Worm (Caenorhabditis elegans) whole organism, L4 larva: ENCODE data around the gene tab-1.
A peak's percentile ranks its signal among the peaks of the same experiment; 100 is the strongest.

ENCODE experiments used
- D1046.2 ChIP-seq: fragments of 200-800 bp; sonication (Bioruptor generic); IDR thresholded peaks from 2 replicates; pipeline ENCODE4 v1.3.6; 2022; ENCODE audit warnings: missing genetic modification characterization, missing compliant biosample characterization
- F10B5.3 ChIP-seq: sonication (generic microtip); optimal IDR thresholded peaks from 2 replicates; lab custom pipeline; 2016; ENCODE audit warnings: mild to moderate bottlenecking, missing genetic modification characterization, missing compliant biosample characterization
- F37D6.2 ChIP-seq: sonication (generic microtip); optimal IDR thresholded peaks from 2 replicates; lab custom pipeline; 2016; ENCODE audit warnings: mild to moderate bottlenecking, missing genetic modification characterization, missing compliant biosample characterization
- F49E8.2 ChIP-seq: sonication (generic microtip); optimal IDR thresholded peaks from 2 replicates; lab custom pipeline; 2016; ENCODE audit warnings: missing compliant biosample characterization, mild to moderate bottlenecking, missing genetic modification characterization, borderline replicate concordance
- R02D3.7 ChIP-seq: fragments of 150-350 bp; sonication (generic microtip); optimal IDR thresholded peaks from 3 replicates; lab custom pipeline; 2014; ENCODE audit warnings: missing biosample characterization, missing genetic modification characterization
- T26A8.4 ChIP-seq: fragments of 200-800 bp; sonication (Bioruptor generic); IDR thresholded peaks from 2 replicates; pipeline ENCODE4 v1.3.6; 2022; ENCODE audit warnings: missing genetic modification characterization, missing compliant biosample characterization
- ZK337.2 ChIP-seq: fragments of 200-800 bp; sonication (Bioruptor generic); IDR thresholded peaks from 2 replicates; pipeline ENCODE4 v1.3.6; 2022; ENCODE audit warnings: missing genetic modification reagents, missing genetic modification characterization, missing compliant biosample characterization
- ceh-20 ChIP-seq: fragments of 200-800 bp; sonication (Bioruptor generic); IDR thresholded peaks from 2 replicates; pipeline ENCODE4 v1.3.6; 2022; ENCODE audit warnings: missing genetic modification reagents, missing genetic modification characterization, missing compliant biosample characterization
- ceh-28 ChIP-seq: fragments of 150-350 bp; optimal IDR thresholded peaks from 2 replicates; lab custom pipeline; 2014; ENCODE audit warnings: missing biosample characterization, missing genetic modification reagents, missing genetic modification characterization
- ceh-82 ChIP-seq: sonication (generic microtip); optimal IDR thresholded peaks from 2 replicates; lab custom pipeline; 2017; ENCODE audit warnings: missing biosample characterization, missing genetic modification characterization
- ces-1 ChIP-seq: fragments of 150-350 bp; sonication (generic microtip); optimal IDR thresholded peaks from 4 replicates; lab custom pipeline; 2014; ENCODE audit warnings: missing biosample characterization, missing genetic modification reagents, missing genetic modification characterization
- cey-2 ChIP-seq: sonication (generic microtip); optimal IDR thresholded peaks from 3 replicates; lab custom pipeline; 2017; ENCODE audit warnings: missing genetic modification characterization, mild to moderate bottlenecking, missing compliant biosample characterization, antibody characterized with exemption, borderline replicate concordance; ENCODE audit not compliant: insufficient read depth
- ctbp-1 ChIP-seq: fragments of 200-800 bp; sonication (Bioruptor generic); IDR thresholded peaks from 2 replicates; pipeline ENCODE4 v1.3.6; 2022; ENCODE audit warnings: missing genetic modification reagents, missing genetic modification characterization, missing compliant biosample characterization
- daf-16 ChIP-seq, 3 experiments: sonication (generic microtip); optimal IDR thresholded peaks; 2 replicates each; lab custom pipeline; 2016 to 2017; ENCODE audit warnings: missing genetic modification characterization in 3 of 3, missing genetic modification reagents in 3 of 3, mild to moderate bottlenecking in 2 of 3, missing compliant biosample characterization in 2 of 3, missing biosample characterization in 1 of 3, moderate library complexity in 1 of 3
- daf-8 ChIP-seq: fragments of 200-800 bp; sonication (Bioruptor generic); IDR thresholded peaks from 2 replicates; pipeline ENCODE4 v1.3.6; 2022; ENCODE audit warnings: missing genetic modification characterization, missing compliant biosample characterization
- dmd-6 ChIP-seq: fragments of 200-800 bp; sonication (Bioruptor generic); IDR thresholded peaks from 2 replicates; pipeline ENCODE4 v1.3.6; 2022; ENCODE audit warnings: missing genetic modification reagents, missing genetic modification characterization, missing compliant biosample characterization
- dve-1 ChIP-seq: sonication (generic microtip); optimal IDR thresholded peaks from 2 replicates; lab custom pipeline; 2017; ENCODE audit warnings: antibody characterized with exemption, mild to moderate bottlenecking, missing genetic modification characterization, missing compliant biosample characterization; ENCODE audit not compliant: insufficient read depth
- hif-1 ChIP-seq, 2 experiments: sonication (generic microtip); optimal IDR thresholded peaks; 2 replicates each; lab custom pipeline; 2016 to 2017; ENCODE audit warnings: missing compliant biosample characterization in 2 of 2, missing genetic modification characterization in 2 of 2, missing genetic modification reagents in 2 of 2, missing genotype in 2 of 2, mild to moderate bottlenecking in 1 of 2
- hlh-11 ChIP-seq: fragments of 200-800 bp; sonication (Bioruptor generic); optimal IDR thresholded peaks from 2 replicates; lab custom pipeline; 2018; ENCODE audit warnings: mild to moderate bottlenecking, missing genetic modification characterization, missing compliant biosample characterization
- hlh-30 ChIP-seq: sonication (generic microtip); optimal IDR thresholded peaks from 2 replicates; lab custom pipeline; 2017; ENCODE audit warnings: antibody characterized with exemption, mild to moderate bottlenecking, missing genetic modification characterization, missing compliant biosample characterization; ENCODE audit not compliant: insufficient read depth
- hmg-1.1 ChIP-seq: fragments of 200-800 bp; sonication (Bioruptor generic); IDR thresholded peaks from 2 replicates; pipeline ENCODE4 v1.3.6; 2022; ENCODE audit warnings: missing genetic modification reagents, missing genetic modification characterization, missing compliant biosample characterization
- lim-7 ChIP-seq: fragments of 200-800 bp; sonication (Bioruptor generic); IDR thresholded peaks from 2 replicates; pipeline ENCODE4 v1.3.6; 2022; ENCODE audit warnings: missing genetic modification characterization, missing compliant biosample characterization
- lin-13 ChIP-seq: fragments of 150-350 bp; optimal IDR thresholded peaks from 2 replicates; lab custom pipeline; 2014; ENCODE audit warnings: missing biosample characterization, missing genetic modification reagents, missing genetic modification characterization
- lin-15B ChIP-seq: fragments of 150-350 bp; sonication (generic microtip); optimal IDR thresholded peaks from 3 replicates; lab custom pipeline; 2014; ENCODE audit warnings: missing biosample characterization, missing genetic modification characterization
- lin-29 ChIP-seq: fragments of 200-800 bp; sonication (Bioruptor generic); IDR thresholded peaks from 2 replicates; pipeline ENCODE4 v1.3.6; 2022; ENCODE audit warnings: missing genetic modification reagents, missing genetic modification characterization, missing compliant biosample characterization
- lin-39 ChIP-seq: fragments of 150-350 bp; optimal IDR thresholded peaks from 2 replicates; lab custom pipeline; 2014; ENCODE audit warnings: missing biosample characterization, missing genetic modification reagents, missing genetic modification characterization
- lsy-2 ChIP-seq, 2 experiments: fragments of 150-350 bp in 1 of 2; sonication (generic microtip) in 1 of 2; optimal IDR thresholded peaks; 2 replicates each; lab custom pipeline; 2014 to 2017; ENCODE audit warnings: missing biosample characterization in 2 of 2, missing genetic modification characterization in 2 of 2
- mdl-1 ChIP-seq, 2 experiments: fragments of 150-350 bp in 1 of 2; sonication (generic microtip) in 1 of 2; optimal IDR thresholded peaks; 2 replicates each; lab custom pipeline; 2014 to 2017; ENCODE audit warnings: missing biosample characterization in 2 of 2, missing genetic modification characterization in 2 of 2
- mep-1 ChIP-seq: fragments of 150-350 bp; sonication (generic microtip); optimal IDR thresholded peaks from 3 replicates; lab custom pipeline; 2014; ENCODE audit warnings: missing biosample characterization, missing genetic modification characterization
- mes-2 ChIP-seq: sonication (generic microtip); optimal IDR thresholded peaks from 2 replicates; lab custom pipeline; 2016; ENCODE audit warnings: missing genotype, mild to moderate bottlenecking, missing genetic modification characterization, missing compliant biosample characterization; ENCODE audit not compliant: poor library complexity, severe bottlenecking
- mxl-3 ChIP-seq: fragments of 200-800 bp; sonication (Bioruptor generic); optimal IDR thresholded peaks from 2 replicates; lab custom pipeline; 2018; ENCODE audit warnings: mild to moderate bottlenecking, missing genetic modification characterization, missing compliant biosample characterization
- nhr-11 ChIP-seq: fragments of 150-350 bp; optimal IDR thresholded peaks from 2 replicates; lab custom pipeline; 2014; ENCODE audit warnings: missing biosample characterization, missing genetic modification characterization
- nhr-6 ChIP-seq: fragments of 150-350 bp; optimal IDR thresholded peaks from 2 replicates; lab custom pipeline; 2014; ENCODE audit warnings: missing biosample characterization, missing genetic modification characterization
- rbr-2 ChIP-seq: sonication (generic microtip); optimal IDR thresholded peaks from 2 replicates; lab custom pipeline; 2016; ENCODE audit warnings: missing genotype, missing genetic modification characterization, missing compliant biosample characterization
- saeg-2 ChIP-seq: fragments of 200-800 bp; sonication (Bioruptor generic); IDR thresholded peaks from 2 replicates; pipeline ENCODE4 v1.3.6; 2022; ENCODE audit warnings: missing genetic modification reagents, missing genetic modification characterization, missing compliant biosample characterization
- skn-1 ChIP-seq: fragments of 150-350 bp; optimal IDR thresholded peaks from 2 replicates; lab custom pipeline; 2014; ENCODE audit warnings: missing biosample characterization, missing genetic modification characterization
- spr-3 ChIP-seq: fragments of 200-800 bp; sonication (Bioruptor generic); optimal IDR thresholded peaks from 2 replicates; lab custom pipeline; 2018; ENCODE audit warnings: mild to moderate bottlenecking, missing genetic modification characterization, missing compliant biosample characterization
- tag-97 ChIP-seq: fragments of 200-800 bp; sonication (Bioruptor generic); IDR thresholded peaks from 2 replicates; pipeline ENCODE4 v1.3.6; 2022; ENCODE audit warnings: missing genetic modification characterization, missing compliant biosample characterization
- tra-1 ChIP-seq: fragments of 200-800 bp; sonication (Bioruptor generic); IDR thresholded peaks from 2 replicates; pipeline ENCODE4 v1.3.6; 2022; ENCODE audit warnings: missing genetic modification reagents, missing genetic modification characterization, missing compliant biosample characterization
- unc-130 ChIP-seq: sonication (generic microtip); optimal IDR thresholded peaks from 2 replicates; lab custom pipeline; 2016; ENCODE audit warnings: missing genetic modification reagents, missing genetic modification characterization, missing compliant biosample characterization
- unc-62 ChIP-seq, 3 experiments: fragments of 150-350 bp in 1 of 3; sonication (generic microtip); optimal IDR thresholded peaks in 2 of 3; peaks in 1 of 3; 1 replicate in 1 of 3; 2 replicates in 2 of 3; lab custom pipeline; 2014 to 2017; ENCODE audit warnings: missing biosample characterization in 3 of 3, missing genetic modification characterization in 3 of 3, missing genetic modification reagents in 3 of 3, missing genotype in 1 of 3
- zfp-2 ChIP-seq: sonication (generic microtip); optimal IDR thresholded peaks from 2 replicates; lab custom pipeline; 2016; ENCODE audit warnings: mild to moderate bottlenecking, missing genetic modification characterization, missing compliant biosample characterization

tab-1 gene

ce11 chrII:6836762-6837566 is 33.8 kb downstream of the tab-1 start (continued):
- TF ChIP-seq daf-16 (GFP tag; optimal IDR thresholded peaks at IDR 0.05; lab: Kevin White, UChicago) (no peak), daf-16 (tag; optimal IDR thresholded peaks at IDR 0.05; lab: Kevin White, UChicago) (peak; percentile 25), nhr-6 (peak; percentile 16), mep-1 (tag; lab: Kevin White, UChicago) (no peak), hlh-30 (tag; lab: Kevin White, UChicago) (no peak), lin-39 (tag; lab: Kevin White, UChicago) (no peak)

ce11 chrII:6838270-6838878 is 35.2 kb downstream of the tab-1 start:
- no peak for TF ChIP-seq ceh-82 (tag; lab: Kevin White, UChicago)
- TF ChIP-seq hlh-11 (tag; lab: Kevin White, UChicago): peak; percentile 31
- no peak for TF ChIP-seq nhr-11 (tag; lab: Kevin White, UChicago)
- no peak for TF ChIP-seq spr-3 (GFP tag; lab: Kevin White, UChicago)
- peak; percentile 87 for TF ChIP-seq ceh-20
- TF ChIP-seq hmg-1.1 (GFP tag; lab: Robert Waterston, UW): 0 out of 2 replicates have a peak, but pooled peaks have one; percentile 35
- TF ChIP-seq D1046.2 (GFP tag; lab: Robert Waterston, UW): no peak
- TF ChIP-seq tra-1 (GFP tag; lab: Robert Waterston, UW): no peak
- TF ChIP-seq ces-1 (GFP tag; lab: Kevin White, UChicago): no peak
- peak in 1 of 2 experiments; percentile 51 for TF ChIP-seq mdl-1 (tag; optimal IDR thresholded peaks at IDR 0.05; lab: Kevin White, UChicago)
- no peak for TF ChIP-seq lim-7 (GFP tag; lab: Robert Waterston, UW)
- no peak for TF ChIP-seq daf-8 (GFP tag; lab: Robert Waterston, UW)
- TF ChIP-seq T26A8.4 (GFP tag; lab: Robert Waterston, UW): no peak
- TF ChIP-seq hlh-30 (tag; lab: Kevin White, UChicago): peak; percentile 13
- TF ChIP-seq mes-2 (tag; lab: Kevin White, UChicago): peak; percentile 14
- no peak for TF ChIP-seq F49E8.2 (tag; lab: Kevin White, UChicago)
- TF ChIP-seq F10B5.3 (tag; lab: Kevin White, UChicago): no peak
- TF ChIP-seq ceh-28: no peak
- peak; percentile 62 for TF ChIP-seq ctbp-1 (GFP tag; lab: Robert Waterston, UW)
- TF ChIP-seq tag-97 (GFP tag; lab: Robert Waterston, UW): no peak
- TF ChIP-seq unc-62 (GFP tag; optimal IDR thresholded peaks at IDR 0.05 in 1 of 2; lab: Kevin White, UChicago): peak in 1 of 2 experiments; percentile 99
- peak; percentile 27 for TF ChIP-seq unc-62 (tag; optimal IDR thresholded peaks at IDR 0.05; lab: Kevin White, UChicago)
- TF ChIP-seq dve-1 (tag; lab: Kevin White, UChicago): no peak
- TF ChIP-seq rbr-2 (tag; lab: Kevin White, UChicago): no peak
- peak in 1 of 2 experiments; percentile 37 for TF ChIP-seq lsy-2 (tag; optimal IDR thresholded peaks at IDR 0.05; lab: Kevin White, UChicago)
- no peak for TF ChIP-seq unc-130 (GFP tag; lab: Kevin White, UChicago)
- TF ChIP-seq hif-1 (tag; optimal IDR thresholded peaks at IDR 0.05; lab: Kevin White, UChicago): no peak

ce11 chrII:6838977-6839376 is 35.9 kb downstream of the tab-1 start:
- TF ChIP-seq lim-7 (GFP tag; lab: Robert Waterston, UW): no peak
- TF ChIP-seq ZK337.2 (GFP tag; lab: Robert Waterston, UW): no peak
- TF ChIP-seq lin-15B (tag; lab: Kevin White, UChicago): no peak
- TF ChIP-seq unc-62 (GFP tag; optimal IDR thresholded peaks at IDR 0.05 in 1 of 2; lab: Kevin White, UChicago): peak in 1 of 2 experiments; percentile 48
- no peak for TF ChIP-seq unc-62 (tag; optimal IDR thresholded peaks at IDR 0.05; lab: Kevin White, UChicago)
- TF ChIP-seq skn-1: no peak
- TF ChIP-seq lin-29: no peak
- no peak for TF ChIP-seq zfp-2
- TF ChIP-seq F37D6.2 (tag; lab: Kevin White, UChicago): no peak
- peak; percentile 55 for TF ChIP-seq dmd-6 (GFP tag; lab: Robert Waterston, UW)
- no peak for TF ChIP-seq lin-13
- no peak for TF ChIP-seq saeg-2 (GFP tag; lab: Robert Waterston, UW)
- TF ChIP-seq mep-1 (tag; lab: Kevin White, UChicago): peak; percentile 41
- peak in 1 of 2 experiments; percentile 27 for TF ChIP-seq hif-1 (tag; optimal IDR thresholded peaks at IDR 0.05; lab: Kevin White, UChicago)
- TF ChIP-seq lsy-2 (tag; optimal IDR thresholded peaks at IDR 0.05; lab: Kevin White, UChicago): peak in 1 of 2 experiments; percentile 49
- TF ChIP-seq cey-2: no peak
- no peak for TF ChIP-seq ceh-28
- no peak for TF ChIP-seq tag-97 (GFP tag; lab: Robert Waterston, UW)
- no peak for TF ChIP-seq R02D3.7 (tag; lab: Kevin White, UChicago)
- TF ChIP-seq mxl-3 (GFP tag; lab: Kevin White, UChicago): no peak
